Worm (Caenorhabditis elegans) whole organism, L2 larva: Measurements from ENCODE around the gene sdc-2.

Source experiments
- C34F6.9 ChIP-seq: fragments of 150-350 bp; optimal IDR thresholded peaks from 2 replicates; lab custom pipeline; 2014; ENCODE audit warnings: missing biosample characterization, missing genetic modification characterization
- F13H6.1 ChIP-seq: sonication (generic microtip); optimal IDR thresholded peaks from 2 replicates; lab custom pipeline; 2016; ENCODE audit warnings: missing genetic modification characterization, missing compliant biosample characterization
- R02D3.7 ChIP-seq: fragments of 150-350 bp; optimal IDR thresholded peaks from 2 replicates; lab custom pipeline; 2014; ENCODE audit warnings: missing biosample characterization, missing genetic modification characterization
- ZK546.5 ChIP-seq: sonication (generic microtip); optimal IDR thresholded peaks from 2 replicates; lab custom pipeline; 2017; ENCODE audit warnings: missing biosample characterization, missing genetic modification characterization
- aly-2 ChIP-seq: fragments of 150-350 bp; optimal IDR thresholded peaks from 2 replicates; lab custom pipeline; 2014; ENCODE audit warnings: missing biosample characterization, missing genetic modification characterization
- ama-1 ChIP-seq: fragments of 150-350 bp; optimal IDR thresholded peaks from 2 replicates; lab custom pipeline; 2018; ENCODE audit warnings: inconsistent platforms
- blmp-1 ChIP-seq: sonication (generic microtip); optimal IDR thresholded peaks from 2 replicates; lab custom pipeline; 2017; ENCODE audit warnings: missing genetic modification characterization, mild to moderate bottlenecking, missing compliant biosample characterization, antibody characterized with exemption, moderate library complexity; ENCODE audit not compliant: insufficient read depth
- ceh-16 ChIP-seq: fragments of 150-350 bp; optimal IDR thresholded peaks from 2 replicates; lab custom pipeline; 2014; ENCODE audit warnings: missing biosample characterization, missing genetic modification characterization
- crh-2 ChIP-seq: sonication (generic microtip); optimal IDR thresholded peaks from 2 replicates; lab custom pipeline; 2017; ENCODE audit warnings: missing biosample characterization, missing genetic modification characterization
- dmd-4 ChIP-seq: sonication (generic microtip); optimal IDR thresholded peaks from 2 replicates; lab custom pipeline; 2017; ENCODE audit warnings: missing biosample characterization, missing genetic modification characterization
- egl-27 ChIP-seq: sonication (generic microtip); optimal IDR thresholded peaks from 3 replicates; lab custom pipeline; 2017; ENCODE audit warnings: missing biosample characterization, missing genetic modification reagents, missing genetic modification characterization
- elt-3 ChIP-seq: sonication (generic microtip); optimal IDR thresholded peaks from 2 replicates; lab custom pipeline; 2017; ENCODE audit warnings: missing biosample characterization, missing genetic modification characterization
- fos-1 ChIP-seq: fragments of 150-350 bp; optimal IDR thresholded peaks from 2 replicates; lab custom pipeline; 2014; ENCODE audit warnings: missing biosample characterization, missing genetic modification characterization
- gmeb-1 ChIP-seq: fragments of 150-350 bp; optimal IDR thresholded peaks from 2 replicates; lab custom pipeline; 2014; ENCODE audit warnings: missing biosample characterization, missing genetic modification characterization
- lin-13 ChIP-seq: fragments of 150-350 bp; optimal IDR thresholded peaks from 2 replicates; lab custom pipeline; 2014; ENCODE audit warnings: missing biosample characterization, missing genetic modification reagents, missing genetic modification characterization
- lin-39 ChIP-seq: fragments of 150-350 bp; optimal IDR thresholded peaks from 2 replicates; lab custom pipeline; 2014; ENCODE audit warnings: missing biosample characterization, missing genetic modification reagents, missing genetic modification characterization
- lsy-2 ChIP-seq, 2 experiments: fragments of 150-350 bp in 1 of 2; sonication (generic microtip) in 1 of 2; optimal IDR thresholded peaks; 2 replicates each; lab custom pipeline; 2014 to 2017; ENCODE audit warnings: missing biosample characterization in 2 of 2, missing genetic modification characterization in 2 of 2
- mbf-1 ChIP-seq: sonication (generic microtip); optimal IDR thresholded peaks from 2 replicates; lab custom pipeline; 2017; ENCODE audit warnings: missing biosample characterization, missing genetic modification characterization
- mdl-1 ChIP-seq, 2 experiments: fragments of 150-350 bp in 1 of 2; sonication (generic microtip) in 1 of 2; optimal IDR thresholded peaks; 2 replicates each; lab custom pipeline; 2017; ENCODE audit warnings: missing biosample characterization in 2 of 2, missing genetic modification characterization in 2 of 2
- nhr-11 ChIP-seq: fragments of 150-350 bp; optimal IDR thresholded peaks from 2 replicates; lab custom pipeline; 2014; ENCODE audit warnings: missing biosample characterization, missing genetic modification characterization
- nhr-129 ChIP-seq: fragments of 150-350 bp; optimal IDR thresholded peaks from 2 replicates; lab custom pipeline; 2014; ENCODE audit warnings: missing biosample characterization, missing genetic modification characterization
- nhr-21 ChIP-seq: fragments of 150-350 bp; optimal IDR thresholded peaks from 2 replicates; lab custom pipeline; 2014; ENCODE audit warnings: missing biosample characterization, missing genetic modification characterization
- nhr-25 ChIP-seq: fragments of 150-350 bp; sonication (generic microtip); optimal IDR thresholded peaks from 3 replicates; lab custom pipeline; 2014; ENCODE audit warnings: missing biosample characterization, missing genetic modification characterization
- nhr-6 ChIP-seq: fragments of 150-350 bp; optimal IDR thresholded peaks from 2 replicates; lab custom pipeline; 2014; ENCODE audit warnings: missing biosample characterization, missing genetic modification characterization
- nhr-77 ChIP-seq: fragments of 150-350 bp; optimal IDR thresholded peaks from 2 replicates; lab custom pipeline; 2014; ENCODE audit warnings: missing biosample characterization, missing genetic modification characterization
- peb-1 ChIP-seq: fragments of 150-350 bp; optimal IDR thresholded peaks from 2 replicates; lab custom pipeline; 2014; ENCODE audit warnings: missing biosample characterization, missing genetic modification characterization
- sem-4 ChIP-seq: fragments of 150-350 bp; optimal IDR thresholded peaks from 2 replicates; lab custom pipeline; 2014; ENCODE audit warnings: missing biosample characterization, missing genetic modification reagents, missing genetic modification characterization
- skn-1 ChIP-seq: sonication (generic microtip); optimal IDR thresholded peaks from 2 replicates; lab custom pipeline; 2017; ENCODE audit warnings: missing biosample characterization, missing genetic modification characterization
- sma-9 ChIP-seq, 2 experiments: fragments of 150-350 bp in 1 of 2; sonication (generic microtip) in 1 of 2; optimal IDR thresholded peaks; 2 replicates each; lab custom pipeline; 2014 to 2016; ENCODE audit warnings: missing genetic modification characterization in 2 of 2, mild to moderate bottlenecking in 1 of 2, missing biosample characterization in 1 of 2, missing compliant biosample characterization in 1 of 2, missing genetic modification reagents in 1 of 2, moderate library complexity in 1 of 2
- snpc-4 ChIP-seq: fragments of 150-350 bp; optimal IDR thresholded peaks from 2 replicates; lab custom pipeline; 2014; ENCODE audit warnings: missing biosample characterization, missing genetic modification characterization
- unc-55 ChIP-seq: fragments of 150-350 bp; sonication (generic microtip); optimal IDR thresholded peaks from 3 replicates; lab custom pipeline; 2014; ENCODE audit warnings: missing biosample characterization, missing genetic modification reagents, missing genetic modification characterization
- unc-62 ChIP-seq: fragments of 150-350 bp; optimal IDR thresholded peaks from 2 replicates; lab custom pipeline; 2014; ENCODE audit warnings: missing biosample characterization, missing genetic modification reagents, missing genetic modification characterization
- zag-1 ChIP-seq: fragments of 150-350 bp; optimal IDR thresholded peaks from 2 replicates; lab custom pipeline; 2014; ENCODE audit warnings: missing biosample characterization, missing genetic modification characterization
- ztf-1 ChIP-seq: fragments of 200-800 bp; sonication (Bioruptor generic); conservative IDR thresholded peaks from 2 replicates; pipeline ENCODE4 v1.3.6; 2022; ENCODE audit warnings: missing genetic modification characterization, missing compliant biosample characterization
- ztf-4 ChIP-seq: fragments of 150-350 bp; optimal IDR thresholded peaks from 2 replicates; lab custom pipeline; 2014; ENCODE audit warnings: missing biosample characterization, missing genetic modification characterization

sdc-2 gene

DNA sequence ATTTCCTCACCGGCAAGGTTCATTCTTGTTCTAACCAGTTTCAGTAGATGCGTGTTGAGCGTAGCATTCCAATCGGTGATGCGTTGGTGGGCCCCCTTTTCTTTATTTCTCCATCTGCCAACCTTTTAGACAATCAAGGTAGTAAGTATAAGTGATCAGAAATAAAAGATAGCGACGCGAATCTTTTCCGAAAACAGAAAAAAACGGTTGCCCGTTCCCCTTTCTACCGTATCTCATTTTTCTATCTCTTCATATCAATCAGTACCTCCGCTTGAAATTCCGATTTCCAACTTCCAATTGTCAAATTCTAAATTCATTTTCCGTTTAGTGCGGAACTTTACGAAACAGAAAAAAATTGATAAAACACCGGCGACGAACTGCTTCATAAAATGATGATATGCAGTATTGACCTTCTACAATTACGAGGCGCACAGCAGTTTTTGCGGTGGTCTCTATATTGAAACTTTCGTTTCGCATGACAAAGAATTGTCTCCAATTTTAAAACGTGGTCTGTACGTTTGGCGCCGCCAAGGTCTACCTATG, 43.1 kb upstream of the sdc-2 start:
- TF ChIP-seq aly-2 (tag; lab: Kevin White, UChicago), result no peak
- TF ChIP-seq nhr-25 (tag; lab: Kevin White, UChicago), result peak; percentile 20
- peak; percentile 32 for TF ChIP-seq fos-1
- TF ChIP-seq C34F6.9 (tag; lab: Kevin White, UChicago), result no peak
- TF ChIP-seq egl-27 (tag; lab: Kevin White, UChicago), result peak; percentile 19

DNA sequence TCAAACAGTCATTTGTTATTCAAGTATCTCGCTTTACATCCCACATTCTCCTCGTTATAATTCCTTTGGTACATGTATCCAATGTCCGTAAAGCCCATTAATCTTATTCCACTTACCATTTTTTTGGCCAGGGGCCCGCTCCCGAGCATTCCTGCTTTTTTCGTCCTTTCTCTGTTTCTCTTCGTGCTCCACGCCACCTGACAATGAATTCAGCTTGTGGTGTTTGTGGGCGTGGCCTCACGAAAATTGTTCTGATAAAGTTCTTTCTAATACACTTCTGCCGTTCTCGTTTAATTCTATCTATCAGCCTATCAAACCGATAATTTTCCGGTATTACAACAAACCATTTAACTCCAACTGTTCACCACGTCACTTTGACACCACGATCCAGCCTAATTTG, 42.5 kb upstream of the sdc-2 start:
- TF ChIP-seq sem-4 (tag; lab: Kevin White, UChicago) (no peak), mdl-1 (tag; optimal IDR thresholded peaks at IDR 0.05; lab: Kevin White, UChicago) (no peak), nhr-77 (tag; lab: Kevin White, UChicago) (no peak), R02D3.7 (tag; lab: Kevin White, UChicago) (no peak), nhr-25 (tag; lab: Kevin White, UChicago) (no peak), snpc-4 (tag; lab: Kevin White, UChicago) (no peak)

DNA sequence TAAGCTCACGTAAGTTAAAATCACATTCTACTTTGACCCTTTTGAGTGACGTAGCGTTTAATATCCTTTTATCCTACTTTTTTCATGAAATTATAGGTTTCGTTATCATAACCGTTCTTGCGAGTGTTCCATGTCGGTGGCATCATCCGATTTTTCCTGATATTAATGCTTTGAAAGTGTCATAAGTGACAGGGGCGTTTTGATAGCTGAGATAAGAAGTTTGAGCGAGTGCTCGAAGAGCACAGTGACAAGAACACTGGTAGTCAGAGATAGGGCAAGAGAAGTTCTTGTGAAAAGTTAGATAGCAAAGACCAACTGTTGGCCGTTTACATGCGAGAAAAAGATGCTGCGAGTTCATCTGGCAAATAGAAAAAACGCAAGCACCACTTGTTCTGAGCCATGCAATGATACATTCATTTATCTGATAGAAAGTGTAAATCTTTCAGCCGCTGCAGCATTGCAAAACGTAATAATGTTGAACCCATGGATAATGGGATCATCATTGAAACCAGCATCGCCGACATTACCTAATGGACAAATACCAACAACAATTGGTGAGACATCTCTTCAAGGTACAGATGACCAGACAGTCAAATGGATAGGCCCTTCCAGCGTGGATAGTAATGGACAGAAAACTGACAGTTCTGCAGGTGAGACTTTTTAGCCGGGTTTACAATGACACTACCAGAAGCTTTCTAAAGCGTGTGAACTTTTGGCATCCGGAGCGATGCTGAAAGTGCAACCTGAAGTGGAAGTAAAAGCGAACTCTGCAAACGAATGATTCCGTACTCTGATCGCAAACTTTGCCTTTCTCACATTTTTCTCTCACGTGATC, 41.3 kb upstream of the sdc-2 start:
- TF ChIP-seq crh-2, result peak; percentile 33
- TF ChIP-seq nhr-129 (tag; lab: Kevin White, UChicago), result peak; percentile 1
- peak; percentile 87 for TF ChIP-seq fos-1
- no peak for TF ChIP-seq unc-55 (GFP tag; lab: Kevin White, UChicago)
- no peak for TF ChIP-seq mbf-1 (tag; lab: Kevin White, UChicago)
- peak; percentile 44 for TF ChIP-seq ama-1 (lab: Kevin White, UChicago)
- TF ChIP-seq C34F6.9 (tag; lab: Kevin White, UChicago), result peak; percentile 6
- TF ChIP-seq mdl-1 (tag; optimal IDR thresholded peaks at IDR 0.05; lab: Kevin White, UChicago), result no peak
- peak; percentile 21 for TF ChIP-seq ztf-4 (tag; lab: Kevin White, UChicago)
- TF ChIP-seq F13H6.1 (tag; lab: Kevin White, UChicago), result peak; percentile 4

DNA sequence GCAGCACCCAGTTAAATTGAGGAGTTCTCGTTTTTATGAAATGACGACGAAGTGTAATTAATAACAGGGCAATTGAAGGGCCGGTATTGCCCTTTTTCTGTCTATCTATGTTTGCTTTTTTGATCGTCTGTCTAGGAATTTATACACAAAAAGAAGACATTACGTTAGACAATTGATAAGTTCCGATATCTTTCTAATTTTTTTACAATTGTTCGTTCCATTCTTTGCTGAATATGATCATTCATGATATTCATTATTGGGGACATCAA, 40.7 kb upstream of the sdc-2 start:
- TF ChIP-seq sma-9 (GFP tag; optimal IDR thresholded peaks at IDR 0.05; lab: Kevin White, UChicago) (peak; percentile 76), sma-9 (tag; optimal IDR thresholded peaks at IDR 0.05; lab: Kevin White, UChicago) (no peak), lsy-2 (tag; optimal IDR thresholded peaks at IDR 0.05; lab: Kevin White, UChicago) (no peak), fos-1 (peak; percentile 17), nhr-11 (tag; lab: Kevin White, UChicago) (no peak), C34F6.9 (tag; lab: Kevin White, UChicago) (no peak), ceh-16 (tag; lab: Kevin White, UChicago) (no peak), lin-13 (GFP tag; lab: Kevin White, UChicago) (no peak), unc-55 (GFP tag; lab: Kevin White, UChicago) (no peak), ztf-1 (GFP tag; lab: Robert Waterston, UW) (no peak), unc-62 (GFP tag; lab: Kevin White, UChicago) (no peak), nhr-6 (no peak), blmp-1 (tag; lab: Kevin White, UChicago) (peak; percentile 36), nhr-25 (tag; lab: Kevin White, UChicago) (peak; percentile 7)
- TF ChIP-seq, all 48 proteins: peak for 4

DNA sequence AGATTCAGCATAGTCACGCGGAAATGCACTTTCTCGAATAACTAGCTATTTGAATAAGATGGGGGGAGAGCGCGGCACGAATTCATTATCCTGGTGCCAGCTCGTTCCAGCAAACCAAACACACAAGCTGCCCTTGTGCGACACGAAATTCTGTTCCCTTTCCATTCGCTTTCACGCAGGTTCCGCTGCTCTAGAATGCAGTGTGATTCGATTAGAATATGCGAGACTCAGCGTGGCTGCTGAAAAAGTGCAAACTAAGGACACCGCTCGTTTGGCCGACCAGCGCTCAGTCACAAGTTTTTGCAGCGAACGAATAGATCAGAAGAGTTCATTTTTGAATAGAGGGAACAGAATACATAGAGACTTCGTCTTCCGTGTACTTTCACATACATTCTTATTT, 40.4 kb upstream of the sdc-2 start:
- no peak for TF ChIP-seq ZK546.5 (tag; lab: Kevin White, UChicago)
- no peak for TF ChIP-seq peb-1 (tag; lab: Kevin White, UChicago)
- TF ChIP-seq sem-4 (tag; lab: Kevin White, UChicago), result peak; percentile 52
- TF ChIP-seq gmeb-1 (tag; lab: Kevin White, UChicago), result no peak
- no peak for TF ChIP-seq zag-1 (tag; lab: Kevin White, UChicago)
- no peak for TF ChIP-seq nhr-77 (tag; lab: Kevin White, UChicago)
- TF ChIP-seq dmd-4 (tag; lab: Kevin White, UChicago), result no peak
- TF ChIP-seq lin-39 (tag; lab: Kevin White, UChicago), result no peak
- no peak for TF ChIP-seq nhr-25 (tag; lab: Kevin White, UChicago)
- TF ChIP-seq unc-62 (GFP tag; lab: Kevin White, UChicago), result no peak
- TF ChIP-seq crh-2, result no peak
- TF ChIP-seq lsy-2 (tag; optimal IDR thresholded peaks at IDR 0.05; lab: Kevin White, UChicago), result no peak
- TF ChIP-seq nhr-21 (tag; lab: Kevin White, UChicago), result peak; percentile 37
- TF ChIP-seq skn-1, result no peak
- no peak for TF ChIP-seq elt-3 (tag; lab: Kevin White, UChicago)
- no peak for TF ChIP-seq aly-2 (tag; lab: Kevin White, UChicago)
- TF ChIP-seq ceh-16 (tag; lab: Kevin White, UChicago), result no peak
